Worm (Caenorhabditis elegans) whole organism, L2 larva: Measurements from ENCODE around the gene E02H1.5.

Source experiments
- C34F6.9 ChIP-seq: fragments of 150-350 bp; optimal IDR thresholded peaks from 2 replicates; lab custom pipeline; 2014; ENCODE audit warnings: missing biosample characterization, missing genetic modification characterization
- F13H6.1 ChIP-seq: sonication (generic microtip); optimal IDR thresholded peaks from 2 replicates; lab custom pipeline; 2016; ENCODE audit warnings: missing genetic modification characterization, missing compliant biosample characterization
- R02D3.7 ChIP-seq: fragments of 150-350 bp; optimal IDR thresholded peaks from 2 replicates; lab custom pipeline; 2014; ENCODE audit warnings: missing biosample characterization, missing genetic modification characterization
- Y55F3AM.14 ChIP-seq: fragments of 200-800 bp; sonication (Bioruptor generic); optimal IDR thresholded peaks from 2 replicates; lab custom pipeline; 2018; ENCODE audit warnings: mild to moderate bottlenecking, missing genetic modification characterization, missing compliant biosample characterization
- ZK546.5 ChIP-seq: sonication (generic microtip); optimal IDR thresholded peaks from 2 replicates; lab custom pipeline; 2017; ENCODE audit warnings: missing biosample characterization, missing genetic modification characterization
- alr-1 ChIP-seq: fragments of 150-350 bp; optimal IDR thresholded peaks from 2 replicates; lab custom pipeline; 2014; ENCODE audit warnings: missing biosample characterization, missing genetic modification characterization
- aly-2 ChIP-seq: fragments of 150-350 bp; optimal IDR thresholded peaks from 2 replicates; lab custom pipeline; 2014; ENCODE audit warnings: missing biosample characterization, missing genetic modification characterization
- ama-1 ChIP-seq: fragments of 150-350 bp; optimal IDR thresholded peaks from 2 replicates; lab custom pipeline; 2018; ENCODE audit warnings: inconsistent platforms
- blmp-1 ChIP-seq: sonication (generic microtip); optimal IDR thresholded peaks from 2 replicates; lab custom pipeline; 2017; ENCODE audit warnings: missing genetic modification characterization, mild to moderate bottlenecking, missing compliant biosample characterization, antibody characterized with exemption, moderate library complexity; ENCODE audit not compliant: insufficient read depth
- ceh-16 ChIP-seq: fragments of 150-350 bp; optimal IDR thresholded peaks from 2 replicates; lab custom pipeline; 2014; ENCODE audit warnings: missing biosample characterization, missing genetic modification characterization
- ceh-82 ChIP-seq: fragments of 150-350 bp; optimal IDR thresholded peaks from 2 replicates; lab custom pipeline; 2014; ENCODE audit warnings: missing biosample characterization, missing genetic modification characterization
- crh-2 ChIP-seq: sonication (generic microtip); optimal IDR thresholded peaks from 2 replicates; lab custom pipeline; 2017; ENCODE audit warnings: missing biosample characterization, missing genetic modification characterization
- egl-27 ChIP-seq: sonication (generic microtip); optimal IDR thresholded peaks from 3 replicates; lab custom pipeline; 2017; ENCODE audit warnings: missing biosample characterization, missing genetic modification reagents, missing genetic modification characterization
- elt-1 ChIP-seq: fragments of 150-350 bp; optimal IDR thresholded peaks from 2 replicates; lab custom pipeline; 2014; ENCODE audit warnings: missing biosample characterization, missing genetic modification characterization
- elt-3 ChIP-seq: sonication (generic microtip); optimal IDR thresholded peaks from 2 replicates; lab custom pipeline; 2017; ENCODE audit warnings: missing biosample characterization, missing genetic modification characterization
- fos-1 ChIP-seq: fragments of 150-350 bp; optimal IDR thresholded peaks from 2 replicates; lab custom pipeline; 2014; ENCODE audit warnings: missing biosample characterization, missing genetic modification characterization
- gmeb-1 ChIP-seq: fragments of 150-350 bp; optimal IDR thresholded peaks from 2 replicates; lab custom pipeline; 2014; ENCODE audit warnings: missing biosample characterization, missing genetic modification characterization
- lin-11 ChIP-seq: fragments of 150-350 bp; sonication (generic microtip); optimal IDR thresholded peaks from 2 replicates; lab custom pipeline; 2014; ENCODE audit warnings: missing biosample characterization, missing genetic modification characterization, inconsistent platforms, mixed read lengths
- lin-13 ChIP-seq: fragments of 150-350 bp; optimal IDR thresholded peaks from 2 replicates; lab custom pipeline; 2014; ENCODE audit warnings: missing biosample characterization, missing genetic modification reagents, missing genetic modification characterization
- lin-39 ChIP-seq: fragments of 150-350 bp; optimal IDR thresholded peaks from 2 replicates; lab custom pipeline; 2014; ENCODE audit warnings: missing biosample characterization, missing genetic modification reagents, missing genetic modification characterization
- lsy-2 ChIP-seq, 2 experiments: fragments of 150-350 bp in 1 of 2; sonication (generic microtip) in 1 of 2; optimal IDR thresholded peaks; 2 replicates each; lab custom pipeline; 2014 to 2017; ENCODE audit warnings: missing biosample characterization in 2 of 2, missing genetic modification characterization in 2 of 2
- mdl-1 ChIP-seq, 2 experiments: fragments of 150-350 bp in 1 of 2; sonication (generic microtip) in 1 of 2; optimal IDR thresholded peaks; 2 replicates each; lab custom pipeline; 2017; ENCODE audit warnings: missing biosample characterization in 2 of 2, missing genetic modification characterization in 2 of 2
- nhr-11 ChIP-seq: fragments of 150-350 bp; optimal IDR thresholded peaks from 2 replicates; lab custom pipeline; 2014; ENCODE audit warnings: missing biosample characterization, missing genetic modification characterization
- nhr-12 ChIP-seq: fragments of 150-350 bp; optimal IDR thresholded peaks from 2 replicates; lab custom pipeline; 2014; ENCODE audit warnings: missing biosample characterization, missing genetic modification characterization
- nhr-129 ChIP-seq: fragments of 150-350 bp; optimal IDR thresholded peaks from 2 replicates; lab custom pipeline; 2014; ENCODE audit warnings: missing biosample characterization, missing genetic modification characterization
- nhr-21 ChIP-seq: fragments of 150-350 bp; optimal IDR thresholded peaks from 2 replicates; lab custom pipeline; 2014; ENCODE audit warnings: missing biosample characterization, missing genetic modification characterization
- nhr-23 ChIP-seq: fragments of 150-350 bp; optimal IDR thresholded peaks from 2 replicates; lab custom pipeline; 2014; ENCODE audit warnings: missing biosample characterization, missing genetic modification reagents, missing genetic modification characterization
- nhr-237 ChIP-seq: fragments of 150-350 bp; optimal IDR thresholded peaks from 2 replicates; lab custom pipeline; 2014; ENCODE audit warnings: missing biosample characterization, missing genetic modification characterization
- nhr-25 ChIP-seq: fragments of 150-350 bp; sonication (generic microtip); optimal IDR thresholded peaks from 3 replicates; lab custom pipeline; 2014; ENCODE audit warnings: missing biosample characterization, missing genetic modification characterization
- nhr-6 ChIP-seq: fragments of 150-350 bp; optimal IDR thresholded peaks from 2 replicates; lab custom pipeline; 2014; ENCODE audit warnings: missing biosample characterization, missing genetic modification characterization
- nhr-77 ChIP-seq: fragments of 150-350 bp; optimal IDR thresholded peaks from 2 replicates; lab custom pipeline; 2014; ENCODE audit warnings: missing biosample characterization, missing genetic modification characterization
- peb-1 ChIP-seq: fragments of 150-350 bp; optimal IDR thresholded peaks from 2 replicates; lab custom pipeline; 2014; ENCODE audit warnings: missing biosample characterization, missing genetic modification characterization
- sem-4 ChIP-seq: fragments of 150-350 bp; optimal IDR thresholded peaks from 2 replicates; lab custom pipeline; 2014; ENCODE audit warnings: missing biosample characterization, missing genetic modification reagents, missing genetic modification characterization
- skn-1 ChIP-seq: sonication (generic microtip); optimal IDR thresholded peaks from 2 replicates; lab custom pipeline; 2017; ENCODE audit warnings: missing biosample characterization, missing genetic modification characterization
- sma-3 ChIP-seq: sonication (generic microtip); optimal IDR thresholded peaks from 2 replicates; lab custom pipeline; 2016; ENCODE audit warnings: missing genetic modification reagents, missing genetic modification characterization, missing compliant biosample characterization
- sma-9 ChIP-seq, 2 experiments: fragments of 150-350 bp in 1 of 2; sonication (generic microtip) in 1 of 2; optimal IDR thresholded peaks; 2 replicates each; lab custom pipeline; 2014 to 2016; ENCODE audit warnings: missing genetic modification characterization in 2 of 2, mild to moderate bottlenecking in 1 of 2, missing biosample characterization in 1 of 2, missing compliant biosample characterization in 1 of 2, missing genetic modification reagents in 1 of 2, moderate library complexity in 1 of 2
- unc-39 ChIP-seq: fragments of 150-350 bp; optimal IDR thresholded peaks from 2 replicates; lab custom pipeline; 2014; ENCODE audit warnings: missing biosample characterization, missing genetic modification characterization
- unc-55 ChIP-seq: fragments of 150-350 bp; sonication (generic microtip); optimal IDR thresholded peaks from 3 replicates; lab custom pipeline; 2014; ENCODE audit warnings: missing biosample characterization, missing genetic modification reagents, missing genetic modification characterization
- unc-62 ChIP-seq: fragments of 150-350 bp; optimal IDR thresholded peaks from 2 replicates; lab custom pipeline; 2014; ENCODE audit warnings: missing biosample characterization, missing genetic modification reagents, missing genetic modification characterization
- zag-1 ChIP-seq: fragments of 150-350 bp; optimal IDR thresholded peaks from 2 replicates; lab custom pipeline; 2014; ENCODE audit warnings: missing biosample characterization, missing genetic modification characterization
- ztf-1 ChIP-seq: fragments of 200-800 bp; sonication (Bioruptor generic); conservative IDR thresholded peaks from 2 replicates; pipeline ENCODE4 v1.3.6; 2022; ENCODE audit warnings: missing genetic modification characterization, missing compliant biosample characterization
- ztf-11 ChIP-seq: sonication (generic microtip); optimal IDR thresholded peaks from 2 replicates; lab custom pipeline; 2017; ENCODE audit warnings: missing biosample characterization, missing genetic modification characterization
- ztf-4 ChIP-seq: fragments of 150-350 bp; optimal IDR thresholded peaks from 2 replicates; lab custom pipeline; 2014; ENCODE audit warnings: missing biosample characterization, missing genetic modification characterization

Gene E02H1.5

ce11 chrII:9617902-9618245 lies 22.9 kb downstream of the E02H1.5 start:
- TF ChIP-seq lsy-2 (tag; optimal IDR thresholded peaks at IDR 0.05; lab: Kevin White, UChicago), result peak in 1 of 2 experiments; percentile 7
- TF ChIP-seq alr-1, result no peak
- TF ChIP-seq sma-9 (GFP tag; optimal IDR thresholded peaks at IDR 0.05; lab: Kevin White, UChicago), result peak; percentile 10
- TF ChIP-seq sma-9 (tag; optimal IDR thresholded peaks at IDR 0.05; lab: Kevin White, UChicago), result no peak
- no peak for TF ChIP-seq nhr-25 (tag; lab: Kevin White, UChicago)
- TF ChIP-seq elt-3 (tag; lab: Kevin White, UChicago), result no peak
- TF ChIP-seq mdl-1 (tag; optimal IDR thresholded peaks at IDR 0.05; lab: Kevin White, UChicago), result no peak
- TF ChIP-seq crh-2 (tag; lab: Kevin White, UChicago), result no peak
- TF ChIP-seq nhr-21, result peak; percentile 51
- no peak for TF ChIP-seq aly-2 (tag; lab: Kevin White, UChicago)
- no peak for TF ChIP-seq ceh-82 (tag; lab: Kevin White, UChicago)
- no peak for TF ChIP-seq ama-1 (lab: Kevin White, UChicago)

DNA sequence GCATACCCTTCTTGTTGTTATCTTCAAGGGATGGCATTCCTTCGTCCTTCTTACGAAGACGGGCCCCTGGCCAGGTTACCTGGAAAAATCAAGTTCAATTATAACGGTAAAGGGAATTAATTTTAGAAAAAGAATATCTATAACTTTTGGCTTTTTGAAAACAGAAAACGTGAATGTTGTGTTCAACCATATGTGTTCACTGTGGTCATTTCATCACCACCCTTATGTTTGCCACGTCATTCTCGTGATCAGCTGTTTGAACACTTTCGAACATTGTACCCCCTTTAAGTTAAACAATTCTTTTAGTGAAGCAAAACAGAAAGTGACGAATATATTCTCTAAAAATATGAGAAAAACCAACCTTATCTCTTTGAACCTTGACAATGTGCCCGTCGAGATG lies 23.7 kb downstream of the E02H1.5 start:
- TF ChIP-seq lin-13 (no peak), nhr-12 (no peak), lin-11 (tag; lab: Kevin White, UChicago) (no peak), alr-1 (no peak), unc-55 (no peak), ztf-11 (no peak), nhr-129 (no peak), sma-3 (no peak)

DNA sequence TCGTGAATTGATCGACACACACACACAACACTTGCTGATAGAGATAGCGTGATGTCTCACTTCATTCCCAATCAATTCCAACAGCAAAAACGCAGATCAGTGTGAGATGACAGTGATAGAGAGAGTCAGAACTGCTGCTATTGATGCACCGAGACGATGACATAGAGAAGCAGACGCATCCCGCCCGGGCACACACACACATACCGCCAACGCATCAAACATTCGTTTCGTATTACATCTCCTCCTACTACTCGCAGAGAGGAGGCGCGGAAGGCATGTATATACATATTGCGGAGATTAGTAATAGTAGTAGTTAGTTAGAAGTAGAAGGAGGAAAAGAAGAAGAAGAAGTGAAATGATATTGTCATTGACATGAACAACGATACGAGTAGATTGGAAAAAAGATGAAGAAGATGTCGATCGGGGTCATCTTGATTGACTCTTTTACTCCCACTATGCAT lies 24.4 kb downstream of the E02H1.5 start:
- TF ChIP-seq egl-27 (tag; lab: Kevin White, UChicago) (peak; percentile 50), lsy-2 (tag; optimal IDR thresholded peaks at IDR 0.05; lab: Kevin White, UChicago) (peak in 1 of 2 experiments; percentile 49), peb-1 (no peak), nhr-12 (no peak), unc-55 (no peak), blmp-1 (tag; lab: Kevin White, UChicago) (peak; percentile 13), sma-3 (peak; percentile 73), lin-13 (peak; percentile 5), skn-1 (tag; lab: Kevin White, UChicago) (peak; percentile 32), sem-4 (no peak), ceh-16 (tag; lab: Kevin White, UChicago) (peak; percentile 62), nhr-21 (peak; percentile 67), C34F6.9 (tag; lab: Kevin White, UChicago) (peak; percentile 41), gmeb-1 (tag; lab: Kevin White, UChicago) (no peak), ama-1 (lab: Kevin White, UChicago) (peak; percentile 19), sma-9 (GFP tag; optimal IDR thresholded peaks at IDR 0.05; lab: Kevin White, UChicago) (peak; percentile 39), sma-9 (tag; optimal IDR thresholded peaks at IDR 0.05; lab: Kevin White, UChicago) (no peak), nhr-129 (peak; percentile 86), lin-11 (tag; lab: Kevin White, UChicago) (no peak), nhr-25 (tag; lab: Kevin White, UChicago) (peak; percentile 31), ztf-4 (tag; lab: Kevin White, UChicago) (no peak), F13H6.1 (tag; lab: Kevin White, UChicago) (peak; percentile 70), zag-1 (tag; lab: Kevin White, UChicago) (no peak), elt-1 (tag; lab: Kevin White, UChicago) (peak; percentile 81), crh-2 (tag; lab: Kevin White, UChicago) (peak; percentile 45), fos-1 (peak; percentile 95), nhr-23 (tag; lab: Kevin White, UChicago) (no peak), nhr-77 (tag; lab: Kevin White, UChicago) (no peak)
- TF ChIP-seq, all 48 proteins: peak for 17

DNA sequence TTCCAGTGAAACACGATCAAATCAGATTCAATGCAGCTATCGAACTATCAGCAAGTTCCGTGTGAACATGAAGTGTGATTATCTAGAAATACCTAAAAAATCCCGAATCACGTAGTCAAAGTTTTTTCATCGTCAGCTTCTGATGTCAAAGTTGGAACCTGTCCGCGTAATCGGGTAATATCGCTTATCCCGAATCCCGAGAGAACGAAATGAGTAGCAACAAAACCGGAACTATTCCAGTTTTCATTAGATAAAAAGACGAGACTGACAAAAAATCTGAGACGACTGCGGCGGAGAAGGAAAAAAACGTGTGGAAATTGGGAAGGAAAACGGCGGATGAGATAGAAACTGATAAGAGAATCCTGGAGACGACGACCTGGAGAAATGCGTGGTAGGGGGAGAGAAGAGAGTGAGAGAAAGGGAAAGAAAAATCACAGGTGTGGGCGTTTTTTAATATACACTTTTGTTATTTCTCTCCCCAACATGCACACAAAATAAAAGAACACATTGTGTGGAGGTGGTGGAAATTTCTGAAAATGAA lies 25.0 kb downstream of the E02H1.5 start:
- TF ChIP-seq egl-27 (tag; lab: Kevin White, UChicago) (no peak), ztf-1 (GFP tag; lab: Robert Waterston, UW) (no peak), nhr-77 (tag; lab: Kevin White, UChicago) (no peak), nhr-237 (tag; lab: Kevin White, UChicago) (no peak), ZK546.5 (no peak), Y55F3AM.14 (GFP tag; lab: Kevin White, UChicago) (no peak), lin-39 (no peak), unc-39 (tag; lab: Kevin White, UChicago) (no peak), ceh-16 (tag; lab: Kevin White, UChicago) (no peak), unc-55 (no peak), fos-1 (peak; percentile 45), R02D3.7 (no peak), skn-1 (tag; lab: Kevin White, UChicago) (no peak), elt-3 (tag; lab: Kevin White, UChicago) (no peak), ceh-82 (tag; lab: Kevin White, UChicago) (no peak), F13H6.1 (tag; lab: Kevin White, UChicago) (peak; percentile 13), ama-1 (lab: Kevin White, UChicago) (peak; percentile 33), peb-1 (no peak), blmp-1 (tag; lab: Kevin White, UChicago) (no peak), unc-62 (no peak), nhr-6 (tag; lab: Kevin White, UChicago) (no peak), nhr-21 (no peak), ztf-11 (no peak), sem-4 (no peak), crh-2 (tag; lab: Kevin White, UChicago) (no peak), mdl-1 (tag; optimal IDR thresholded peaks at IDR 0.05; lab: Kevin White, UChicago) (no peak), nhr-11 (tag; lab: Kevin White, UChicago) (no peak)
